Comparison of ENCODE assay signal across 2 fruit fly cellular contexts in genomic region chr3L:14004963-14005458, dm6.
TF ChIP-seq lines count a peak whose summit lies in the region.

No protein-coding gene starts in this region.

TF ChIP-seq in whole organism, embryonic, 481 proteins besides CTCF, POLR2A, EP300 and RAD21 (continued from another document and continues in another):
- TF ChIP-seq sens-2 (GFP tag; IDR thresholded peaks at IDR 0.05; lab: Robert Waterston, UW) (peak; percentile 86), CG14014 (GFP tag; IDR thresholded peaks at IDR 0.05; lab: Robert Waterston, UW) (peak; percentile 96), stc (GFP tag; IDR thresholded peaks at IDR 0.05; lab: Robert Waterston, UW) (peak; percentile 94), Dbx (GFP tag; IDR thresholded peaks at IDR 0.05; lab: Robert Waterston, UW) (peak; percentile 94), caup (GFP tag; optimal IDR thresholded peaks at IDR 0.05; lab: Kevin White, UChicago; ENCODE audit: severe bottlenecking) (peak; percentile 95), jigr1 (GFP tag; IDR thresholded peaks at IDR 0.05; lab: Robert Waterston, UW) (peak; percentile 77; the same call in 2 of the 3 replicates), mld (GFP tag; IDR thresholded peaks at IDR 0.05; lab: Robert Waterston, UW; ENCODE audit: partially characterized antibody) (no peak), ab (GFP tag; optimal IDR thresholded peaks at IDR 0.05; lab: Kevin White, UChicago) (peak; percentile 96), CG3995 (GFP tag; optimal IDR thresholded peaks at IDR 0.05; lab: Kevin White, UChicago) (peak; percentile 65), vfl (GFP tag; optimal IDR thresholded peaks at IDR 0.05; lab: Kevin White, UChicago) (peak; percentile 88), abd-A (tag; optimal IDR thresholded peaks at IDR 0.05; lab: Kevin White, UChicago) (no peak), mirr (GFP tag; optimal IDR thresholded peaks at IDR 0.05; lab: Kevin White, UChicago) (peak; percentile 88), Trl (optimal IDR thresholded peaks at IDR 0.05; lab: Kevin White, UChicago) (no peak), Trl (GFP tag; optimal IDR thresholded peaks at IDR 0.05; lab: Kevin White, UChicago) (peak; percentile 96), CG17612 (GFP tag; IDR thresholded peaks at IDR 0.05; lab: Robert Waterston, UW) (peak; percentile 85), repo (GFP tag; optimal IDR thresholded peaks at IDR 0.05; lab: Kevin White, UChicago) (peak; percentile 94), TFAM (GFP tag; optimal IDR thresholded peaks at IDR 0.05; lab: Kevin White, UChicago) (peak; percentile 78), lilli (GFP tag; optimal IDR thresholded peaks at IDR 0.05; lab: Kevin White, UChicago) (peak; percentile 97), CG13123 (GFP tag; optimal IDR thresholded peaks at IDR 0.05; lab: Kevin White, UChicago) (peak; percentile 90), Kr (GFP tag; optimal IDR thresholded peaks at IDR 0.05; lab: Kevin White, UChicago) (no peak), CG34376 (GFP tag; optimal IDR thresholded peaks at IDR 0.05; lab: Kevin White, UChicago) (peak; percentile 92), ken (GFP tag; IDR thresholded peaks at IDR 0.05; lab: Robert Waterston, UW) (peak; percentile 99), ssp (GFP tag; IDR thresholded peaks at IDR 0.05; lab: Robert Waterston, UW) (peak; percentile 80), CG2875 (GFP tag; optimal IDR thresholded peaks at IDR 0.05; lab: Kevin White, UChicago) (peak; percentile 93), lbe (GFP tag; optimal IDR thresholded peaks at IDR 0.05; lab: Kevin White, UChicago) (peak; percentile 87), grau (tag; optimal IDR thresholded peaks at IDR 0.05; lab: Kevin White, UChicago) (peak; percentile 93), bowl (GFP tag; IDR thresholded peaks at IDR 0.05; lab: Robert Waterston, UW) (peak; percentile 93), fd3F (GFP tag; optimal IDR thresholded peaks at IDR 0.05; lab: Kevin White, UChicago) (peak; percentile 96), CG6765 (GFP tag; optimal IDR thresholded peaks at IDR 0.05; lab: Kevin White, UChicago) (peak; percentile 88), Dp (GFP tag; optimal IDR thresholded peaks at IDR 0.05; lab: Kevin White, UChicago) (peak; percentile 38), gsb (GFP tag; IDR thresholded peaks at IDR 0.05; lab: Robert Waterston, UW) (peak; percentile 83), tgo (GFP tag; IDR thresholded peaks at IDR 0.05; lab: Robert Waterston, UW) (peak; percentile 93), CG3163 (GFP tag; optimal IDR thresholded peaks at IDR 0.05; lab: Kevin White, UChicago) (peak; percentile 72), Doc3 (GFP tag; IDR thresholded peaks at IDR 0.05; lab: Robert Waterston, UW; ENCODE audit: partially characterized antibody) (no peak), CG7786 (GFP tag; optimal IDR thresholded peaks at IDR 0.05; lab: Kevin White, UChicago) (peak; percentile 97), BEAF-32 (GFP tag; optimal IDR thresholded peaks at IDR 0.05; lab: Kevin White, UChicago) (peak; percentile 23), ac (GFP tag; optimal IDR thresholded peaks at IDR 0.05; lab: Kevin White, UChicago) (peak; percentile 43), CG8924 (tag; optimal IDR thresholded peaks at IDR 0.05; lab: Kevin White, UChicago) (peak; percentile 94), hbn (GFP tag; IDR thresholded peaks at IDR 0.05; lab: Robert Waterston, UW; ENCODE audit: partially characterized antibody) (no peak), CG10267 (tag; optimal IDR thresholded peaks at IDR 0.05; lab: Kevin White, UChicago) (peak; percentile 79), Meics (GFP tag; optimal IDR thresholded peaks at IDR 0.05; lab: Kevin White, UChicago) (peak; percentile 94), CG16863 (GFP tag; optimal IDR thresholded peaks at IDR 0.05; lab: Kevin White, UChicago) (peak; percentile 97), hth (optimal IDR thresholded peaks at IDR 0.05; lab: Kevin White, UChicago) (no peak), Ada2b (GFP tag; IDR thresholded peaks at IDR 0.05; lab: Robert Waterston, UW) (peak; percentile 97), Fer1 (GFP tag; optimal IDR thresholded peaks at IDR 0.05; lab: Kevin White, UChicago) (peak; percentile 94), nerfin-2 (GFP tag; IDR thresholded peaks at IDR 0.05; lab: Robert Waterston, UW; ENCODE audit: partially characterized antibody) (no peak; the same call in 1 of the 2 replicates), D19B (GFP tag; optimal IDR thresholded peaks at IDR 0.05; lab: Kevin White, UChicago) (no peak), tx (GFP tag; optimal IDR thresholded peaks at IDR 0.05; lab: Kevin White, UChicago) (peak; percentile 94), ems (GFP tag; optimal IDR thresholded peaks at IDR 0.05; lab: Kevin White, UChicago) (peak; percentile 97), CG16813 (GFP tag; IDR thresholded peaks at IDR 0.05; lab: Robert Waterston, UW; ENCODE audit: partially characterized antibody) (no peak), Aef1 (GFP tag; IDR thresholded peaks at IDR 0.05; lab: Robert Waterston, UW) (peak; percentile 98), lola (GFP tag; optimal IDR thresholded peaks at IDR 0.05; lab: Kevin White, UChicago) (peak in 1 of 3 experiments; percentile 77), ranshi (GFP tag; IDR thresholded peaks at IDR 0.05; lab: Robert Waterston, UW) (peak; percentile 96), CG4404 (GFP tag; IDR thresholded peaks at IDR 0.05; lab: Robert Waterston, UW) (peak; percentile 74), CG1024 (GFP tag; IDR thresholded peaks at IDR 0.05; lab: Robert Waterston, UW) (peak; percentile 91), CG11504 (tag; optimal IDR thresholded peaks at IDR 0.05; lab: Kevin White, UChicago) (peak; percentile 96), sr (GFP tag; IDR thresholded peaks at IDR 0.05; lab: Robert Waterston, UW) (peak; percentile 75; the same call in 2 of the 3 replicates), CG4328 (GFP tag; optimal IDR thresholded peaks at IDR 0.05; lab: Kevin White, UChicago) (peak; percentile 92), Rx (GFP tag; IDR thresholded peaks at IDR 0.05; lab: Robert Waterston, UW) (peak; percentile 95), fu2 (GFP tag; optimal IDR thresholded peaks at IDR 0.05; lab: Kevin White, UChicago) (peak; percentile 93), Max (GFP tag; optimal IDR thresholded peaks at IDR 0.05; lab: Kevin White, UChicago) (peak; percentile 92), jing (GFP tag; optimal IDR thresholded peaks at IDR 0.05; lab: Kevin White, UChicago) (peak; percentile 93), CG17802 (tag; optimal IDR thresholded peaks at IDR 0.05; lab: Kevin White, UChicago) (peak; percentile 81), nom (GFP tag; optimal IDR thresholded peaks at IDR 0.05; lab: Kevin White, UChicago) (peak; percentile 93), CG7372 (GFP tag; IDR thresholded peaks at IDR 0.05; lab: Robert Waterston, UW) (peak; percentile 92)

TF ChIP-seq in whole organism, prepupa, 60 proteins besides CTCF, POLR2A, EP300 and RAD21 (continued from another document):
- peak; percentile 99 for TF ChIP-seq Hr4 (GFP tag; optimal IDR thresholded peaks at IDR 0.05; lab: Kevin White, UChicago)
- TF ChIP-seq CG8319 (GFP tag; optimal IDR thresholded peaks at IDR 0.05; lab: Kevin White, UChicago), result peak; percentile 98
- TF ChIP-seq fd85E (GFP tag; optimal IDR thresholded peaks at IDR 0.05; lab: Kevin White, UChicago), result peak; percentile 92
- TF ChIP-seq vri (GFP tag; optimal IDR thresholded peaks at IDR 0.05; lab: Kevin White, UChicago), result peak; percentile 97
- TF ChIP-seq eg (GFP tag; IDR thresholded peaks at IDR 0.05; lab: Robert Waterston, UW), result peak; percentile 99
- TF ChIP-seq ss (GFP tag; optimal IDR thresholded peaks at IDR 0.05; lab: Kevin White, UChicago), result peak; percentile 92 to 96
- TF ChIP-seq Lpt (GFP tag; optimal IDR thresholded peaks at IDR 0.05; lab: Kevin White, UChicago), result peak; percentile 99
- peak; percentile 97 for TF ChIP-seq Gug (GFP tag; IDR thresholded peaks at IDR 0.05; lab: Robert Waterston, UW)
- peak; percentile 99 for TF ChIP-seq esn (GFP tag; optimal IDR thresholded peaks at IDR 0.05; lab: Kevin White, UChicago)
TF ChIP-seq in whole organism, prepupa: peak in this region for 60.
